Worm (Caenorhabditis elegans) whole organism, young adult: ENCODE measurements around the gene nhr-286.
A peak's percentile ranks its signal among the peaks of the same experiment; 100 is the strongest.

ENCODE experiments used
- C06A6.2 ChIP-seq: fragments of 200-800 bp; sonication (Bioruptor generic); conservative IDR thresholded peaks from 2 replicates; pipeline ENCODE4 v1.3.6; 2022; ENCODE audit warnings: missing genetic modification characterization, missing compliant biosample characterization
- C17E4.6 ChIP-seq: fragments of 200-800 bp; sonication (Bioruptor generic); IDR thresholded peaks from 2 replicates; pipeline ENCODE4 v1.3.6; 2022; ENCODE audit warnings: missing genetic modification reagents, missing genetic modification characterization, missing compliant biosample characterization
- F10E7.11 ChIP-seq: sonication (generic microtip); optimal IDR thresholded peaks from 2 replicates; lab custom pipeline; 2017; ENCODE audit warnings: mild to moderate bottlenecking, missing genetic modification characterization, moderate library complexity, missing compliant biosample characterization
- F23B12.7 ChIP-seq: sonication (generic microtip); optimal IDR thresholded peaks from 2 replicates; lab custom pipeline; 2017; ENCODE audit warnings: missing genetic modification characterization, mild to moderate bottlenecking, missing compliant biosample characterization, antibody characterized with exemption, moderate library complexity; ENCODE audit not compliant: insufficient read depth
- F39B2.1 ChIP-seq: fragments of 200-800 bp; sonication (Bioruptor generic); IDR thresholded peaks from 2 replicates; pipeline ENCODE4 v1.3.6; 2022; ENCODE audit warnings: missing genetic modification reagents, missing genetic modification characterization, missing compliant biosample characterization
- K11D2.4 ChIP-seq: fragments of 200-800 bp; sonication (Bioruptor generic); IDR thresholded peaks from 2 replicates; pipeline ENCODE4 v1.3.6; 2022; ENCODE audit warnings: missing genetic modification reagents, missing genetic modification characterization, missing compliant biosample characterization
- K12H6.12 ChIP-seq: fragments of 200-800 bp; sonication (Bioruptor generic); optimal IDR thresholded peaks from 2 replicates; lab custom pipeline; 2018; ENCODE audit warnings: mild to moderate bottlenecking, missing genetic modification characterization, missing compliant biosample characterization
- T07F8.4 ChIP-seq: sonication (generic microtip); optimal IDR thresholded peaks from 2 replicates; lab custom pipeline; 2016; ENCODE audit warnings: mild to moderate bottlenecking, missing genetic modification characterization, moderate library complexity, missing compliant biosample characterization
- Y53G8AR.9 ChIP-seq: fragments of 200-800 bp; sonication (Bioruptor generic); conservative IDR thresholded peaks from 2 replicates; pipeline ENCODE4 v1.3.6; 2022; ENCODE audit warnings: missing genetic modification reagents, missing genetic modification characterization, missing compliant biosample characterization
- Y67H2A.10 ChIP-seq: fragments of 200-800 bp; sonication (Bioruptor generic); conservative IDR thresholded peaks from 2 replicates; pipeline ENCODE4 v1.3.6; 2022; ENCODE audit warnings: missing genetic modification reagents, missing genetic modification characterization, missing compliant biosample characterization
- atf-7 ChIP-seq: sonication (generic microtip); optimal IDR thresholded peaks from 2 replicates; lab custom pipeline; 2017; ENCODE audit warnings: mild to moderate bottlenecking, missing genetic modification characterization, missing compliant biosample characterization
- athp-1 ChIP-seq: sonication (generic microtip); optimal IDR thresholded peaks from 2 replicates; lab custom pipeline; 2017; ENCODE audit warnings: mild to moderate bottlenecking, missing genetic modification characterization, missing compliant biosample characterization
- attf-3 ChIP-seq: fragments of 200-800 bp; sonication (Bioruptor generic); conservative IDR thresholded peaks from 2 replicates; pipeline ENCODE4 v1.3.6; 2022; ENCODE audit warnings: missing genetic modification reagents, missing genetic modification characterization, missing compliant biosample characterization
- bed-1 ChIP-seq: fragments of 200-800 bp; sonication (Bioruptor generic); IDR thresholded peaks from 2 replicates; pipeline ENCODE4 v1.3.6; 2022; ENCODE audit warnings: missing genetic modification reagents, missing genetic modification characterization, missing compliant biosample characterization
- ccch-3 ChIP-seq: fragments of 200-800 bp; sonication (Bioruptor generic); optimal IDR thresholded peaks from 2 replicates; lab custom pipeline; 2018; ENCODE audit warnings: mild to moderate bottlenecking, missing genetic modification characterization, missing compliant biosample characterization
- cebp-1 ChIP-seq, 2 experiments: fragments of 200-800 bp in 1 of 2; sonication (Bioruptor generic) in 1 of 2; sonication (generic microtip) in 1 of 2; IDR thresholded peaks in 1 of 2; optimal IDR thresholded peaks in 1 of 2; 2 replicates each; pipeline versions ENCODE4 v1.3.6 to Lab custom; 2017 to 2022; ENCODE audit warnings: missing compliant biosample characterization in 2 of 2, missing genetic modification characterization in 2 of 2, mild to moderate bottlenecking in 1 of 2, missing genetic modification reagents in 1 of 2, moderate library complexity in 1 of 2
- cebp-2 ChIP-seq: fragments of 200-800 bp; sonication (Bioruptor generic); IDR thresholded peaks from 2 replicates; pipeline ENCODE4 v1.3.6; 2022; ENCODE audit warnings: missing genetic modification characterization, missing compliant biosample characterization
- dpff-1 ChIP-seq: sonication (generic microtip); optimal IDR thresholded peaks from 2 replicates; lab custom pipeline; 2017; ENCODE audit warnings: mild to moderate bottlenecking, missing genetic modification characterization, missing compliant biosample characterization
- egl-44 ChIP-seq: fragments of 200-800 bp; sonication (Bioruptor generic); IDR thresholded peaks from 2 replicates; pipeline ENCODE4 v1.3.6; 2022; ENCODE audit warnings: missing genetic modification reagents, missing genetic modification characterization, missing compliant biosample characterization
- egrh-3 ChIP-seq: fragments of 200-800 bp; sonication (Bioruptor generic); IDR thresholded peaks from 2 replicates; pipeline ENCODE4 v1.3.6; 2022; ENCODE audit warnings: missing genetic modification reagents, missing genetic modification characterization, missing compliant biosample characterization
- gei-17 ChIP-seq: fragments of 200-800 bp; sonication (Bioruptor generic); optimal IDR thresholded peaks from 2 replicates; lab custom pipeline; 2018; ENCODE audit warnings: mild to moderate bottlenecking, missing genetic modification characterization, missing compliant biosample characterization
- him-1 ChIP-seq: sonication (generic microtip); optimal IDR thresholded peaks from 2 replicates; lab custom pipeline; 2016; ENCODE audit warnings: missing genotype, missing genetic modification reagents, missing genetic modification characterization, missing compliant biosample characterization
- hmg-20 ChIP-seq: fragments of 200-800 bp; sonication (Bioruptor generic); IDR thresholded peaks from 2 replicates; pipeline ENCODE4 v1.3.6; 2022; ENCODE audit warnings: missing genetic modification reagents, missing genetic modification characterization, missing compliant biosample characterization
- lag-1 ChIP-seq: fragments of 200-800 bp; sonication (Bioruptor generic); IDR thresholded peaks from 2 replicates; pipeline ENCODE4 v1.3.6; 2022; ENCODE audit warnings: missing genetic modification reagents, missing genetic modification characterization, missing compliant biosample characterization
- lin-40 ChIP-seq: sonication (generic microtip); optimal IDR thresholded peaks from 2 replicates; lab custom pipeline; 2016; ENCODE audit warnings: missing genetic modification characterization, mild to moderate bottlenecking, missing compliant biosample characterization, missing genotype, missing genetic modification reagents
- lir-1 ChIP-seq: fragments of 200-800 bp; sonication (Bioruptor generic); conservative IDR thresholded peaks from 2 replicates; pipeline ENCODE4 v1.3.6; 2022; ENCODE audit warnings: missing genetic modification reagents, missing genetic modification characterization, missing compliant biosample characterization
- lsl-1 ChIP-seq: fragments of 200-800 bp; sonication (Bioruptor generic); optimal IDR thresholded peaks from 2 replicates; lab custom pipeline; 2018; ENCODE audit warnings: mild to moderate bottlenecking, missing genetic modification characterization, moderate library complexity, missing compliant biosample characterization
- madf-3 ChIP-seq: fragments of 200-800 bp; sonication (Bioruptor generic); IDR thresholded peaks from 2 replicates; pipeline ENCODE4 v1.3.6; 2022; ENCODE audit warnings: missing genetic modification reagents, missing genetic modification characterization, missing compliant biosample characterization
- madf-6 ChIP-seq: fragments of 200-800 bp; sonication (Bioruptor generic); IDR thresholded peaks from 2 replicates; pipeline ENCODE4 v1.3.6; 2022; ENCODE audit warnings: missing genetic modification reagents, missing genetic modification characterization, missing compliant biosample characterization
- madf-8 ChIP-seq: fragments of 200-800 bp; sonication (Bioruptor generic); conservative IDR thresholded peaks from 2 replicates; pipeline ENCODE4 v1.3.6; 2022; ENCODE audit warnings: missing genetic modification reagents, missing genetic modification characterization, missing compliant biosample characterization
- mcd-1 ChIP-seq: fragments of 200-800 bp; sonication (Bioruptor generic); IDR thresholded peaks from 2 replicates; pipeline ENCODE4 v1.3.6; 2022; ENCODE audit warnings: missing genetic modification reagents, missing genetic modification characterization, missing compliant biosample characterization
- mel-28 ChIP-seq: sonication (generic microtip); optimal IDR thresholded peaks from 2 replicates; lab custom pipeline; 2016; ENCODE audit warnings: borderline replicate concordance, mild to moderate bottlenecking, missing genetic modification characterization, missing compliant biosample characterization
- nfya-1 ChIP-seq: sonication (generic microtip); optimal IDR thresholded peaks from 2 replicates; lab custom pipeline; 2017; ENCODE audit warnings: antibody characterized with exemption, missing compliant biosample characterization, missing genetic modification characterization, borderline replicate concordance; ENCODE audit not compliant: insufficient read depth
- nfya-2 ChIP-seq: fragments of 200-800 bp; sonication (Bioruptor generic); IDR thresholded peaks from 2 replicates; pipeline ENCODE4 v1.3.6; 2022; ENCODE audit warnings: missing genetic modification reagents, missing genetic modification characterization, missing compliant biosample characterization
- nfyb-1 ChIP-seq: fragments of 200-800 bp; sonication (Bioruptor generic); IDR thresholded peaks from 2 replicates; pipeline ENCODE4 v1.3.6; 2022; ENCODE audit warnings: missing genetic modification reagents, missing genetic modification characterization, missing compliant biosample characterization
- nhr-80 ChIP-seq: sonication (generic microtip); optimal IDR thresholded peaks from 2 replicates; lab custom pipeline; 2016; ENCODE audit warnings: missing genetic modification characterization, missing compliant biosample characterization
- pha-4 ChIP-seq: fragments of 150-350 bp; sonication (generic microtip); optimal IDR thresholded peaks from 2 replicates; lab custom pipeline; 2014; ENCODE audit warnings: missing biosample characterization, missing genetic modification reagents, missing genetic modification characterization
- rcor-1 ChIP-seq: fragments of 200-800 bp; sonication (Bioruptor generic); IDR thresholded peaks from 2 replicates; pipeline ENCODE4 v1.3.6; 2022; ENCODE audit warnings: missing genetic modification reagents, missing genetic modification characterization, missing compliant biosample characterization
- repo-1 ChIP-seq: sonication (generic microtip); optimal IDR thresholded peaks from 2 replicates; lab custom pipeline; 2017; ENCODE audit warnings: mild to moderate bottlenecking, missing genetic modification characterization, missing compliant biosample characterization
- snpc-1.1 ChIP-seq: sonication (generic microtip); optimal IDR thresholded peaks from 2 replicates; lab custom pipeline; 2017; ENCODE audit warnings: missing genetic modification characterization, mild to moderate bottlenecking, missing compliant biosample characterization, antibody characterized with exemption, moderate library complexity, missing genotype, missing genetic modification reagents; ENCODE audit not compliant: insufficient read depth
- snpc-3.4 ChIP-seq: sonication (generic microtip); optimal IDR thresholded peaks from 2 replicates; lab custom pipeline; 2017; ENCODE audit warnings: missing genetic modification characterization, mild to moderate bottlenecking, missing compliant biosample characterization, antibody characterized with exemption, moderate library complexity, missing genotype, missing genetic modification reagents
- snpc-4 ChIP-seq, 5 experiments: fragments of 150-350 bp in 1 of 5; sonication (generic microtip) in 4 of 5; optimal IDR thresholded peaks; 2 replicates each; lab custom pipeline; 2014 to 2018; ENCODE audit warnings: missing genetic modification characterization in 5 of 5, missing biosample characterization in 3 of 5, antibody characterized with exemption in 2 of 5, mild to moderate bottlenecking in 2 of 5, missing compliant biosample characterization in 2 of 5, missing genotype in 2 of 5, moderate library complexity in 2 of 5, missing genetic modification reagents in 1 of 5
- somi-1 ChIP-seq: fragments of 200-800 bp; sonication (Bioruptor generic); optimal IDR thresholded peaks from 2 replicates; lab custom pipeline; 2018; ENCODE audit warnings: mild to moderate bottlenecking, missing genetic modification characterization, missing compliant biosample characterization
- tbp1 ChIP-seq: fragments of 200-800 bp; sonication (Bioruptor generic); optimal IDR thresholded peaks from 2 replicates; lab custom pipeline; 2018; ENCODE audit warnings: mild to moderate bottlenecking, missing genetic modification characterization, missing compliant biosample characterization
- unc-62 ChIP-seq: fragments of 150-350 bp; optimal IDR thresholded peaks from 2 replicates; lab custom pipeline; 2014; ENCODE audit warnings: missing biosample characterization, missing genetic modification reagents, missing genetic modification characterization
- ztf-25 ChIP-seq: fragments of 200-800 bp; sonication (Bioruptor generic); IDR thresholded peaks from 2 replicates; pipeline ENCODE4 v1.3.6; 2022; ENCODE audit warnings: missing genetic modification reagents, missing genetic modification characterization, missing compliant biosample characterization

nhr-286 gene

ce11 chrV:7060396-7060795 is 31.0 kb downstream of the nhr-286 start, which contains the start of the genes Y57E12AL.6 and Y57E12AL.1 (continued):
- 0 out of 2 replicates have a peak, but pooled peaks have one; percentile 19 for TF ChIP-seq Y67H2A.10 (GFP tag; lab: Robert Waterston, UW)
- TF ChIP-seq repo-1 (tag; lab: Kevin White, UChicago): peak; percentile 48
- TF ChIP-seq nfya-2 (GFP tag; lab: Robert Waterston, UW): no peak
- peak; percentile 87 for TF ChIP-seq lin-40 (tag; lab: Kevin White, UChicago)
- no peak for TF ChIP-seq egl-44 (GFP tag; lab: Robert Waterston, UW)
- no peak for TF ChIP-seq C17E4.6 (GFP tag; lab: Robert Waterston, UW)
- TF ChIP-seq madf-8: no peak; the same call in 1 of the 2 replicates
- TF ChIP-seq bed-1 (GFP tag; lab: Robert Waterston, UW): no peak
- no peak for TF ChIP-seq cebp-2 (GFP tag; lab: Robert Waterston, UW)
- TF ChIP-seq K11D2.4 (GFP tag; lab: Robert Waterston, UW): peak; percentile 78
- peak; percentile 63 for TF ChIP-seq nhr-80 (tag; lab: Kevin White, UChicago)
- peak; percentile 72 for TF ChIP-seq madf-3 (GFP tag; lab: Robert Waterston, UW)
- peak; percentile 52 for TF ChIP-seq K12H6.12 (tag; lab: Kevin White, UChicago)
- TF ChIP-seq gei-17 (GFP tag; lab: Kevin White, UChicago): peak; percentile 35
- peak; percentile 69 for TF ChIP-seq madf-6 (GFP tag; lab: Robert Waterston, UW)
- TF ChIP-seq mcd-1 (GFP tag; lab: Robert Waterston, UW): peak; percentile 80
- TF ChIP-seq nfyb-1 (GFP tag; lab: Robert Waterston, UW): 0 out of 2 replicates have a peak, but pooled peaks have one; percentile 38
- no peak for TF ChIP-seq egrh-3 (GFP tag; lab: Robert Waterston, UW)
- TF ChIP-seq lir-1 (GFP tag; lab: Robert Waterston, UW): 0 out of 2 replicates have a peak, but pooled peaks have one; percentile 24
- TF ChIP-seq ztf-25 (GFP tag; lab: Robert Waterston, UW): no peak
- TF ChIP-seq cebp-1 (GFP tag; IDR thresholded peaks at IDR 0.05; lab: Robert Waterston, UW): 0 out of 2 replicates have a peak, but pooled peaks have one; percentile 37
- peak; percentile 85 for TF ChIP-seq cebp-1 (tag; optimal IDR thresholded peaks at IDR 0.05; lab: Kevin White, UChicago)
- no peak for TF ChIP-seq nfya-1 (tag; lab: Kevin White, UChicago)
- peak; percentile 38 for TF ChIP-seq pha-4 (tag; lab: Kevin White, UChicago)
- peak; percentile 46 for TF ChIP-seq tbp1 (GFP tag; lab: Kevin White, UChicago)
- TF ChIP-seq somi-1 (GFP tag; lab: Kevin White, UChicago): peak; percentile 66
- TF ChIP-seq F23B12.7 (tag; lab: Kevin White, UChicago): peak; percentile 58
- TF ChIP-seq ccch-3 (GFP tag; lab: Kevin White, UChicago): no peak
- no peak for TF ChIP-seq unc-62
- TF ChIP-seq dpff-1 (tag; lab: Kevin White, UChicago): no peak
- no peak for TF ChIP-seq him-1 (tag; lab: Kevin White, UChicago)
- peak; percentile 33 for TF ChIP-seq atf-7 (tag; lab: Kevin White, UChicago)
- TF ChIP-seq attf-3 (GFP tag; lab: Robert Waterston, UW): peak; percentile 51; the same call in 1 of the 2 replicates
- TF ChIP-seq Y53G8AR.9 (GFP tag; lab: Robert Waterston, UW): peak; percentile 70; the same call in 1 of the 2 replicates
- no peak for TF ChIP-seq hmg-20 (GFP tag; lab: Robert Waterston, UW)
- peak; percentile 71 for TF ChIP-seq snpc-1.1 (tag; lab: Kevin White, UChicago)
- TF ChIP-seq F39B2.1 (GFP tag; lab: Robert Waterston, UW): no peak
- TF ChIP-seq snpc-3.4: peak; percentile 89
- TF ChIP-seq snpc-4 (GFP tag; optimal IDR thresholded peaks at IDR 0.05; lab: Kevin White, UChicago): peak; percentile 58
- peak; percentile 73 to 83 (median 81) for TF ChIP-seq snpc-4 (tag; optimal IDR thresholded peaks at IDR 0.05; lab: Kevin White, UChicago)
- peak; percentile 33 for TF ChIP-seq athp-1 (tag; lab: Kevin White, UChicago)
- TF ChIP-seq lsl-1: peak; percentile 56
- 0 out of 2 replicates have a peak, but pooled peaks have one; percentile 45 for TF ChIP-seq C06A6.2 (GFP tag; lab: Robert Waterston, UW)
- TF ChIP-seq rcor-1: peak; percentile 43; the same call in 1 of the 2 replicates
- no peak for TF ChIP-seq lag-1 (GFP tag; lab: Robert Waterston, UW)
- TF ChIP-seq mel-28 (tag; lab: Kevin White, UChicago): peak; percentile 16
- TF ChIP-seq T07F8.4 (tag; lab: Kevin White, UChicago): no peak
- TF ChIP-seq F10E7.11: no peak
